Fruit fly (Drosophila melanogaster) whole organism, embryonic: ENCODE data around the gene CG13829.

Experiments used
- Aef1 ChIP-seq: fragments of 200-800 bp; sonication (Bioruptor generic); IDR thresholded peaks from 3 replicates; pipeline ENCODE4 v1.3.6; 2022; ENCODE audit warnings: missing biosample characterization, missing genetic modification characterization
- CG17361 ChIP-seq: fragments of 200-800 bp; sonication (Bioruptor generic); IDR thresholded peaks from 3 replicates; pipeline ENCODE4 v1.3.6; 2022; ENCODE audit warnings: missing biosample characterization, missing genetic modification characterization
- Eip74EF ChIP-seq, 2 experiments: fragments of 200-800 bp in 1 of 2; fragments of >200 bp in 1 of 2; sonication (Bioruptor generic) in 1 of 2; optimal IDR thresholded peaks; 2 replicates each; lab custom pipeline; 2017 to 2019; ENCODE audit warnings: missing biosample characterization in 2 of 2, missing genetic modification characterization in 2 of 2, mild to moderate bottlenecking in 1 of 2, moderate library complexity in 1 of 2
- nerfin-1 ChIP-seq: fragments of 200-800 bp; sonication (Bioruptor generic); optimal IDR thresholded peaks from 3 replicates; lab custom pipeline; 2019; ENCODE audit warnings: missing biosample characterization, mild to moderate bottlenecking, missing genetic modification characterization, moderate library complexity

dm6 chr3R:23143440-23143839 is 17.7 kb downstream of the CG13829 start:
- TF ChIP-seq nerfin-1 (tag; lab: Kevin White, UChicago) (no peak), Aef1 (GFP tag; lab: Robert Waterston, UW) (no peak), Eip74EF (GFP tag; optimal IDR thresholded peaks at IDR 0.05; lab: Kevin White, UChicago) (no peak), CG17361 (GFP tag; lab: Robert Waterston, UW) (no peak)
